Worm (Caenorhabditis elegans) whole organism, L2 larva: ENCODE measurements around the gene srh-11.

Experiments used
- C34F6.9 ChIP-seq: fragments of 150-350 bp; optimal IDR thresholded peaks from 2 replicates; lab custom pipeline; 2014; ENCODE audit warnings: missing biosample characterization, missing genetic modification characterization
- F13H6.1 ChIP-seq: sonication (generic microtip); optimal IDR thresholded peaks from 2 replicates; lab custom pipeline; 2016; ENCODE audit warnings: missing genetic modification characterization, missing compliant biosample characterization
- R02D3.7 ChIP-seq: fragments of 150-350 bp; optimal IDR thresholded peaks from 2 replicates; lab custom pipeline; 2014; ENCODE audit warnings: missing biosample characterization, missing genetic modification characterization
- Y55F3AM.14 ChIP-seq: fragments of 200-800 bp; sonication (Bioruptor generic); optimal IDR thresholded peaks from 2 replicates; lab custom pipeline; 2018; ENCODE audit warnings: mild to moderate bottlenecking, missing genetic modification characterization, missing compliant biosample characterization
- ZK546.5 ChIP-seq: sonication (generic microtip); optimal IDR thresholded peaks from 2 replicates; lab custom pipeline; 2017; ENCODE audit warnings: missing biosample characterization, missing genetic modification characterization
- alr-1 ChIP-seq: fragments of 150-350 bp; optimal IDR thresholded peaks from 2 replicates; lab custom pipeline; 2014; ENCODE audit warnings: missing biosample characterization, missing genetic modification characterization
- aly-2 ChIP-seq: fragments of 150-350 bp; optimal IDR thresholded peaks from 2 replicates; lab custom pipeline; 2014; ENCODE audit warnings: missing biosample characterization, missing genetic modification characterization
- ama-1 ChIP-seq: fragments of 150-350 bp; optimal IDR thresholded peaks from 2 replicates; lab custom pipeline; 2018; ENCODE audit warnings: inconsistent platforms
- blmp-1 ChIP-seq: sonication (generic microtip); optimal IDR thresholded peaks from 2 replicates; lab custom pipeline; 2017; ENCODE audit warnings: missing genetic modification characterization, mild to moderate bottlenecking, missing compliant biosample characterization, antibody characterized with exemption, moderate library complexity; ENCODE audit not compliant: insufficient read depth
- ceh-16 ChIP-seq: fragments of 150-350 bp; optimal IDR thresholded peaks from 2 replicates; lab custom pipeline; 2014; ENCODE audit warnings: missing biosample characterization, missing genetic modification characterization
- ceh-82 ChIP-seq: fragments of 150-350 bp; optimal IDR thresholded peaks from 2 replicates; lab custom pipeline; 2014; ENCODE audit warnings: missing biosample characterization, missing genetic modification characterization
- crh-2 ChIP-seq: sonication (generic microtip); optimal IDR thresholded peaks from 2 replicates; lab custom pipeline; 2017; ENCODE audit warnings: missing biosample characterization, missing genetic modification characterization
- dmd-4 ChIP-seq: sonication (generic microtip); optimal IDR thresholded peaks from 2 replicates; lab custom pipeline; 2017; ENCODE audit warnings: missing biosample characterization, missing genetic modification characterization
- egl-27 ChIP-seq: sonication (generic microtip); optimal IDR thresholded peaks from 3 replicates; lab custom pipeline; 2017; ENCODE audit warnings: missing biosample characterization, missing genetic modification reagents, missing genetic modification characterization
- elt-1 ChIP-seq: fragments of 150-350 bp; optimal IDR thresholded peaks from 2 replicates; lab custom pipeline; 2014; ENCODE audit warnings: missing biosample characterization, missing genetic modification characterization
- elt-3 ChIP-seq: sonication (generic microtip); optimal IDR thresholded peaks from 2 replicates; lab custom pipeline; 2017; ENCODE audit warnings: missing biosample characterization, missing genetic modification characterization
- fos-1 ChIP-seq: fragments of 150-350 bp; optimal IDR thresholded peaks from 2 replicates; lab custom pipeline; 2014; ENCODE audit warnings: missing biosample characterization, missing genetic modification characterization
- gmeb-1 ChIP-seq: fragments of 150-350 bp; optimal IDR thresholded peaks from 2 replicates; lab custom pipeline; 2014; ENCODE audit warnings: missing biosample characterization, missing genetic modification characterization
- lin-11 ChIP-seq: fragments of 150-350 bp; sonication (generic microtip); optimal IDR thresholded peaks from 2 replicates; lab custom pipeline; 2014; ENCODE audit warnings: missing biosample characterization, missing genetic modification characterization, inconsistent platforms, mixed read lengths
- lin-13 ChIP-seq: fragments of 150-350 bp; optimal IDR thresholded peaks from 2 replicates; lab custom pipeline; 2014; ENCODE audit warnings: missing biosample characterization, missing genetic modification reagents, missing genetic modification characterization
- lin-39 ChIP-seq: fragments of 150-350 bp; optimal IDR thresholded peaks from 2 replicates; lab custom pipeline; 2014; ENCODE audit warnings: missing biosample characterization, missing genetic modification reagents, missing genetic modification characterization
- lsy-2 ChIP-seq, 2 experiments: fragments of 150-350 bp in 1 of 2; sonication (generic microtip) in 1 of 2; optimal IDR thresholded peaks; 2 replicates each; lab custom pipeline; 2014 to 2017; ENCODE audit warnings: missing biosample characterization in 2 of 2, missing genetic modification characterization in 2 of 2
- mab-5 ChIP-seq: fragments of 150-350 bp; optimal IDR thresholded peaks from 2 replicates; lab custom pipeline; 2014; ENCODE audit warnings: missing biosample characterization, missing genetic modification characterization
- mbf-1 ChIP-seq: sonication (generic microtip); optimal IDR thresholded peaks from 2 replicates; lab custom pipeline; 2017; ENCODE audit warnings: missing biosample characterization, missing genetic modification characterization
- mdl-1 ChIP-seq, 2 experiments: fragments of 150-350 bp in 1 of 2; sonication (generic microtip) in 1 of 2; optimal IDR thresholded peaks; 2 replicates each; lab custom pipeline; 2017; ENCODE audit warnings: missing biosample characterization in 2 of 2, missing genetic modification characterization in 2 of 2
- nhr-10 ChIP-seq: sonication (generic microtip); optimal IDR thresholded peaks from 2 replicates; lab custom pipeline; 2017; ENCODE audit warnings: missing biosample characterization, missing genetic modification characterization
- nhr-11 ChIP-seq: fragments of 150-350 bp; optimal IDR thresholded peaks from 2 replicates; lab custom pipeline; 2014; ENCODE audit warnings: missing biosample characterization, missing genetic modification characterization
- nhr-12 ChIP-seq: fragments of 150-350 bp; optimal IDR thresholded peaks from 2 replicates; lab custom pipeline; 2014; ENCODE audit warnings: missing biosample characterization, missing genetic modification characterization
- nhr-129 ChIP-seq: fragments of 150-350 bp; optimal IDR thresholded peaks from 2 replicates; lab custom pipeline; 2014; ENCODE audit warnings: missing biosample characterization, missing genetic modification characterization
- nhr-21 ChIP-seq: fragments of 150-350 bp; optimal IDR thresholded peaks from 2 replicates; lab custom pipeline; 2014; ENCODE audit warnings: missing biosample characterization, missing genetic modification characterization
- nhr-23 ChIP-seq: fragments of 150-350 bp; optimal IDR thresholded peaks from 2 replicates; lab custom pipeline; 2014; ENCODE audit warnings: missing biosample characterization, missing genetic modification reagents, missing genetic modification characterization
- nhr-237 ChIP-seq: fragments of 150-350 bp; optimal IDR thresholded peaks from 2 replicates; lab custom pipeline; 2014; ENCODE audit warnings: missing biosample characterization, missing genetic modification characterization
- nhr-25 ChIP-seq: fragments of 150-350 bp; sonication (generic microtip); optimal IDR thresholded peaks from 3 replicates; lab custom pipeline; 2014; ENCODE audit warnings: missing biosample characterization, missing genetic modification characterization
- nhr-6 ChIP-seq: fragments of 150-350 bp; optimal IDR thresholded peaks from 2 replicates; lab custom pipeline; 2014; ENCODE audit warnings: missing biosample characterization, missing genetic modification characterization
- nhr-77 ChIP-seq: fragments of 150-350 bp; optimal IDR thresholded peaks from 2 replicates; lab custom pipeline; 2014; ENCODE audit warnings: missing biosample characterization, missing genetic modification characterization
- peb-1 ChIP-seq: fragments of 150-350 bp; optimal IDR thresholded peaks from 2 replicates; lab custom pipeline; 2014; ENCODE audit warnings: missing biosample characterization, missing genetic modification characterization
- sem-4 ChIP-seq: fragments of 150-350 bp; optimal IDR thresholded peaks from 2 replicates; lab custom pipeline; 2014; ENCODE audit warnings: missing biosample characterization, missing genetic modification reagents, missing genetic modification characterization
- skn-1 ChIP-seq: sonication (generic microtip); optimal IDR thresholded peaks from 2 replicates; lab custom pipeline; 2017; ENCODE audit warnings: missing biosample characterization, missing genetic modification characterization
- sma-3 ChIP-seq: sonication (generic microtip); optimal IDR thresholded peaks from 2 replicates; lab custom pipeline; 2016; ENCODE audit warnings: missing genetic modification reagents, missing genetic modification characterization, missing compliant biosample characterization
- sma-9 ChIP-seq, 2 experiments: fragments of 150-350 bp in 1 of 2; sonication (generic microtip) in 1 of 2; optimal IDR thresholded peaks; 2 replicates each; lab custom pipeline; 2014 to 2016; ENCODE audit warnings: missing genetic modification characterization in 2 of 2, mild to moderate bottlenecking in 1 of 2, missing biosample characterization in 1 of 2, missing compliant biosample characterization in 1 of 2, missing genetic modification reagents in 1 of 2, moderate library complexity in 1 of 2
- snpc-4 ChIP-seq: fragments of 150-350 bp; optimal IDR thresholded peaks from 2 replicates; lab custom pipeline; 2014; ENCODE audit warnings: missing biosample characterization, missing genetic modification characterization
- unc-39 ChIP-seq: fragments of 150-350 bp; optimal IDR thresholded peaks from 2 replicates; lab custom pipeline; 2014; ENCODE audit warnings: missing biosample characterization, missing genetic modification characterization
- unc-55 ChIP-seq: fragments of 150-350 bp; sonication (generic microtip); optimal IDR thresholded peaks from 3 replicates; lab custom pipeline; 2014; ENCODE audit warnings: missing biosample characterization, missing genetic modification reagents, missing genetic modification characterization
- unc-62 ChIP-seq: fragments of 150-350 bp; optimal IDR thresholded peaks from 2 replicates; lab custom pipeline; 2014; ENCODE audit warnings: missing biosample characterization, missing genetic modification reagents, missing genetic modification characterization
- zag-1 ChIP-seq: fragments of 150-350 bp; optimal IDR thresholded peaks from 2 replicates; lab custom pipeline; 2014; ENCODE audit warnings: missing biosample characterization, missing genetic modification characterization
- ztf-1 ChIP-seq: fragments of 200-800 bp; sonication (Bioruptor generic); conservative IDR thresholded peaks from 2 replicates; pipeline ENCODE4 v1.3.6; 2022; ENCODE audit warnings: missing genetic modification characterization, missing compliant biosample characterization
- ztf-11 ChIP-seq: sonication (generic microtip); optimal IDR thresholded peaks from 2 replicates; lab custom pipeline; 2017; ENCODE audit warnings: missing biosample characterization, missing genetic modification characterization
- ztf-4 ChIP-seq: fragments of 150-350 bp; optimal IDR thresholded peaks from 2 replicates; lab custom pipeline; 2014; ENCODE audit warnings: missing biosample characterization, missing genetic modification characterization

The srh-11 gene

ce11 chrX:8318950-8319349 is at the start of gene srh-11:
Gene srh-11, minus strand, starts transcription at chrX:8319050.
- TF ChIP-seq nhr-10 (no peak), crh-2 (no peak), unc-62 (GFP tag; lab: Kevin White, UChicago) (no peak), sma-3 (GFP tag; lab: Kevin White, UChicago) (no peak), blmp-1 (no peak), peb-1 (tag; lab: Kevin White, UChicago) (no peak), zag-1 (no peak), ZK546.5 (no peak), nhr-25 (no peak), sma-9 (GFP tag; optimal IDR thresholded peaks at IDR 0.05; lab: Kevin White, UChicago) (no peak), sma-9 (tag; optimal IDR thresholded peaks at IDR 0.05; lab: Kevin White, UChicago) (no peak), lin-11 (tag; lab: Kevin White, UChicago) (no peak), nhr-6 (no peak)
- TF ChIP-seq, all 48 proteins: peak for 0

- TF ChIP-seq mab-5 (peak; percentile 33), crh-2 (peak; percentile 67), nhr-77 (tag; lab: Kevin White, UChicago) (no peak), elt-3 (no peak), nhr-23 (no peak), sem-4 (tag; lab: Kevin White, UChicago) (peak; percentile 60), ztf-11 (no peak), zag-1 (peak; percentile 11), skn-1 (tag; lab: Kevin White, UChicago) (no peak), unc-62 (GFP tag; lab: Kevin White, UChicago) (no peak), nhr-12 (tag; lab: Kevin White, UChicago) (no peak), nhr-11 (tag; lab: Kevin White, UChicago) (no peak), nhr-129 (tag; lab: Kevin White, UChicago) (peak; percentile 80), sma-3 (GFP tag; lab: Kevin White, UChicago) (peak; percentile 53), nhr-6 (peak; percentile 36), ZK546.5 (no peak), lin-39 (tag; lab: Kevin White, UChicago) (no peak), nhr-10 (peak; percentile 34), elt-1 (no peak), fos-1 (peak; percentile 86), F13H6.1 (tag; lab: Kevin White, UChicago) (peak; percentile 85), ceh-82 (tag; lab: Kevin White, UChicago) (peak; percentile 0), C34F6.9 (peak; percentile 80), mdl-1 (tag; optimal IDR thresholded peaks at IDR 0.05; lab: Kevin White, UChicago) (peak in 1 of 2 experiments; percentile 19), dmd-4 (no peak), ztf-4 (tag; lab: Kevin White, UChicago) (no peak), Y55F3AM.14 (no peak), sma-9 (GFP tag; optimal IDR thresholded peaks at IDR 0.05; lab: Kevin White, UChicago) (peak; percentile 84), sma-9 (tag; optimal IDR thresholded peaks at IDR 0.05; lab: Kevin White, UChicago) (no peak), nhr-237 (tag; lab: Kevin White, UChicago) (no peak), unc-55 (GFP tag; lab: Kevin White, UChicago) (peak; percentile 88), ceh-16 (no peak), nhr-25 (no peak), snpc-4 (tag; lab: Kevin White, UChicago) (no peak), R02D3.7 (tag; lab: Kevin White, UChicago) (no peak), lsy-2 (tag; optimal IDR thresholded peaks at IDR 0.05; lab: Kevin White, UChicago) (peak; percentile 63 to 83), blmp-1 (no peak), nhr-21 (tag; lab: Kevin White, UChicago) (peak; percentile 27), alr-1 (tag; lab: Kevin White, UChicago) (no peak), aly-2 (tag; lab: Kevin White, UChicago) (no peak), gmeb-1 (tag; lab: Kevin White, UChicago) (peak; percentile 77), egl-27 (peak; percentile 78), mbf-1 (no peak), ama-1 (lab: Kevin White, UChicago) (no peak), ztf-1 (GFP tag; lab: Robert Waterston, UW) (no peak), unc-39 (no peak), lin-11 (tag; lab: Kevin White, UChicago) (peak; percentile 64), lin-13 (GFP tag; lab: Kevin White, UChicago) (peak; percentile 74), peb-1 (tag; lab: Kevin White, UChicago) (no peak)
Measured at ce11 chrX:8368210-8368609, 49.4 kb upstream of the srh-11 start.
